Worm (Caenorhabditis elegans) whole organism, young adult: ENCODE results near the gene T04C12.7.

Experiments
- B0035.1 ChIP-seq: sonication (generic microtip); optimal IDR thresholded peaks from 2 replicates; lab custom pipeline; 2016; ENCODE audit warnings: missing genetic modification characterization, mild to moderate bottlenecking, missing compliant biosample characterization, missing genotype, missing genetic modification reagents
- C06A6.2 ChIP-seq: fragments of 200-800 bp; sonication (Bioruptor generic); conservative IDR thresholded peaks from 2 replicates; pipeline ENCODE4 v1.3.6; 2022; ENCODE audit warnings: missing genetic modification characterization, missing compliant biosample characterization
- F33H1.4 ChIP-seq: fragments of 200-800 bp; sonication (Bioruptor generic); IDR thresholded peaks from 2 replicates; pipeline ENCODE4 v1.3.6; 2022; ENCODE audit warnings: missing genetic modification reagents, missing genetic modification characterization, missing compliant biosample characterization
- F37B4.10 ChIP-seq: fragments of 200-800 bp; sonication (Bioruptor generic); IDR thresholded peaks from 2 replicates; pipeline ENCODE4 v1.3.6; 2022; ENCODE audit warnings: missing genetic modification characterization, missing compliant biosample characterization
- F39B2.1 ChIP-seq: fragments of 200-800 bp; sonication (Bioruptor generic); IDR thresholded peaks from 2 replicates; pipeline ENCODE4 v1.3.6; 2022; ENCODE audit warnings: missing genetic modification reagents, missing genetic modification characterization, missing compliant biosample characterization
- Y53G8AR.9 ChIP-seq: fragments of 200-800 bp; sonication (Bioruptor generic); conservative IDR thresholded peaks from 2 replicates; pipeline ENCODE4 v1.3.6; 2022; ENCODE audit warnings: missing genetic modification reagents, missing genetic modification characterization, missing compliant biosample characterization
- ama-1 ChIP-seq, 3 experiments: fragments of 150-350 bp in 1 of 3; sonication (generic microtip) in 2 of 3; optimal IDR thresholded peaks; 2 replicates each; lab custom pipeline; 2014 to 2018; ENCODE audit warnings: missing biosample characterization in 2 of 3, missing genetic modification characterization in 2 of 3, missing genetic modification reagents in 2 of 3
- attf-5 ChIP-seq: fragments of 200-800 bp; sonication (Bioruptor generic); optimal IDR thresholded peaks from 2 replicates; lab custom pipeline; 2018; ENCODE audit warnings: mild to moderate bottlenecking, missing genetic modification characterization, missing compliant biosample characterization
- cebp-1 ChIP-seq, 2 experiments: fragments of 200-800 bp in 1 of 2; sonication (Bioruptor generic) in 1 of 2; sonication (generic microtip) in 1 of 2; IDR thresholded peaks in 1 of 2; optimal IDR thresholded peaks in 1 of 2; 2 replicates each; pipeline versions ENCODE4 v1.3.6 to Lab custom; 2017 to 2022; ENCODE audit warnings: missing compliant biosample characterization in 2 of 2, missing genetic modification characterization in 2 of 2, mild to moderate bottlenecking in 1 of 2, missing genetic modification reagents in 1 of 2, moderate library complexity in 1 of 2
- ceh-27 ChIP-seq: fragments of 200-800 bp; sonication (Bioruptor generic); optimal IDR thresholded peaks from 2 replicates; lab custom pipeline; 2018; ENCODE audit warnings: mild to moderate bottlenecking, missing genetic modification characterization, moderate library complexity, missing compliant biosample characterization
- ceh-79 ChIP-seq: sonication (generic microtip); optimal IDR thresholded peaks from 2 replicates; lab custom pipeline; 2017; ENCODE audit warnings: mild to moderate bottlenecking, missing genetic modification characterization, missing compliant biosample characterization
- die-1 ChIP-seq: sonication (generic microtip); optimal IDR thresholded peaks from 2 replicates; lab custom pipeline; 2016; ENCODE audit warnings: missing genotype, mild to moderate bottlenecking, missing genetic modification characterization, missing compliant biosample characterization
- dpff-1 ChIP-seq: sonication (generic microtip); optimal IDR thresholded peaks from 2 replicates; lab custom pipeline; 2017; ENCODE audit warnings: mild to moderate bottlenecking, missing genetic modification characterization, missing compliant biosample characterization
- dpl-1 ChIP-seq: fragments of 150-350 bp; optimal IDR thresholded peaks from 2 replicates; lab custom pipeline; 2014; ENCODE audit warnings: missing biosample characterization, missing genetic modification reagents, missing genetic modification characterization
- ets-4 ChIP-seq: fragments of 200-800 bp; sonication (Bioruptor generic); optimal IDR thresholded peaks from 2 replicates; lab custom pipeline; 2018; ENCODE audit warnings: mild to moderate bottlenecking, missing genetic modification characterization, missing compliant biosample characterization
- hmg-1.2 ChIP-seq: fragments of 200-800 bp; sonication (Bioruptor generic); IDR thresholded peaks from 2 replicates; pipeline ENCODE4 v1.3.6; 2022; ENCODE audit warnings: missing genetic modification reagents, missing genetic modification characterization, missing compliant biosample characterization
- hrde-1 ChIP-seq: sonication (generic microtip); optimal IDR thresholded peaks from 2 replicates; lab custom pipeline; 2016; ENCODE audit warnings: missing genetic modification characterization, mild to moderate bottlenecking, missing compliant biosample characterization, moderate library complexity, missing genotype, missing genetic modification reagents, borderline replicate concordance
- hsf-1 ChIP-seq: fragments of 200-800 bp; sonication (Bioruptor generic); IDR thresholded peaks from 2 replicates; pipeline ENCODE4 v1.3.6; 2022; ENCODE audit warnings: missing genetic modification reagents, missing genetic modification characterization, missing compliant biosample characterization
- lin-40 ChIP-seq: sonication (generic microtip); optimal IDR thresholded peaks from 2 replicates; lab custom pipeline; 2016; ENCODE audit warnings: missing genetic modification characterization, mild to moderate bottlenecking, missing compliant biosample characterization, missing genotype, missing genetic modification reagents
- lin-54 ChIP-seq: fragments of 200-800 bp; sonication (Bioruptor generic); optimal IDR thresholded peaks from 2 replicates; lab custom pipeline; 2018; ENCODE audit warnings: mild to moderate bottlenecking, missing genetic modification characterization, missing compliant biosample characterization
- lsl-1 ChIP-seq: fragments of 200-800 bp; sonication (Bioruptor generic); optimal IDR thresholded peaks from 2 replicates; lab custom pipeline; 2018; ENCODE audit warnings: mild to moderate bottlenecking, missing genetic modification characterization, moderate library complexity, missing compliant biosample characterization
- madf-3 ChIP-seq: fragments of 200-800 bp; sonication (Bioruptor generic); IDR thresholded peaks from 2 replicates; pipeline ENCODE4 v1.3.6; 2022; ENCODE audit warnings: missing genetic modification reagents, missing genetic modification characterization, missing compliant biosample characterization
- madf-6 ChIP-seq: fragments of 200-800 bp; sonication (Bioruptor generic); IDR thresholded peaks from 2 replicates; pipeline ENCODE4 v1.3.6; 2022; ENCODE audit warnings: missing genetic modification reagents, missing genetic modification characterization, missing compliant biosample characterization
- madf-8 ChIP-seq: fragments of 200-800 bp; sonication (Bioruptor generic); conservative IDR thresholded peaks from 2 replicates; pipeline ENCODE4 v1.3.6; 2022; ENCODE audit warnings: missing genetic modification reagents, missing genetic modification characterization, missing compliant biosample characterization
- mel-28 ChIP-seq: sonication (generic microtip); optimal IDR thresholded peaks from 2 replicates; lab custom pipeline; 2016; ENCODE audit warnings: borderline replicate concordance, mild to moderate bottlenecking, missing genetic modification characterization, missing compliant biosample characterization
- nfyb-1 ChIP-seq: fragments of 200-800 bp; sonication (Bioruptor generic); IDR thresholded peaks from 2 replicates; pipeline ENCODE4 v1.3.6; 2022; ENCODE audit warnings: missing genetic modification reagents, missing genetic modification characterization, missing compliant biosample characterization
- nhr-80 ChIP-seq: sonication (generic microtip); optimal IDR thresholded peaks from 2 replicates; lab custom pipeline; 2016; ENCODE audit warnings: missing genetic modification characterization, missing compliant biosample characterization
- rcor-1 ChIP-seq: fragments of 200-800 bp; sonication (Bioruptor generic); IDR thresholded peaks from 2 replicates; pipeline ENCODE4 v1.3.6; 2022; ENCODE audit warnings: missing genetic modification reagents, missing genetic modification characterization, missing compliant biosample characterization
- sea-2 ChIP-seq: fragments of 200-800 bp; sonication (Bioruptor generic); IDR thresholded peaks from 2 replicates; pipeline ENCODE4 v1.3.6; 2022; ENCODE audit warnings: missing genetic modification characterization, missing compliant biosample characterization
- snpc-1.1 ChIP-seq: sonication (generic microtip); optimal IDR thresholded peaks from 2 replicates; lab custom pipeline; 2017; ENCODE audit warnings: missing genetic modification characterization, mild to moderate bottlenecking, missing compliant biosample characterization, antibody characterized with exemption, moderate library complexity, missing genotype, missing genetic modification reagents; ENCODE audit not compliant: insufficient read depth
- somi-1 ChIP-seq: fragments of 200-800 bp; sonication (Bioruptor generic); optimal IDR thresholded peaks from 2 replicates; lab custom pipeline; 2018; ENCODE audit warnings: mild to moderate bottlenecking, missing genetic modification characterization, missing compliant biosample characterization
- tbp1 ChIP-seq: fragments of 200-800 bp; sonication (Bioruptor generic); optimal IDR thresholded peaks from 2 replicates; lab custom pipeline; 2018; ENCODE audit warnings: mild to moderate bottlenecking, missing genetic modification characterization, missing compliant biosample characterization
- ztf-18 ChIP-seq: sonication (generic microtip); optimal IDR thresholded peaks from 2 replicates; lab custom pipeline; 2016; ENCODE audit warnings: missing genotype, mild to moderate bottlenecking, missing genetic modification characterization, missing compliant biosample characterization
- ztf-26 ChIP-seq: sonication (generic microtip); optimal IDR thresholded peaks from 2 replicates; lab custom pipeline; 2017; ENCODE audit warnings: missing genetic modification characterization, missing compliant biosample characterization

Gene T04C12.7

ce11 chrV:11082964-11083363 lies 29.0 kb downstream of the T04C12.7 start:
- TF ChIP-seq lsl-1 (GFP tag; lab: Kevin White, UChicago) (peak; percentile 77), F33H1.4 (GFP tag; lab: Robert Waterston, UW) (peak; percentile 57; the same call in 1 of the 2 replicates), ztf-18 (tag; lab: Kevin White, UChicago) (no peak), madf-6 (peak; percentile 34; the same call in 1 of the 2 replicates)

- TF ChIP-seq dpff-1 (tag; lab: Kevin White, UChicago) (no peak), F37B4.10 (no peak), hmg-1.2 (peak; percentile 45; the same call in 1 of the 2 replicates), ceh-79 (tag; lab: Kevin White, UChicago) (no peak), madf-3 (GFP tag; lab: Robert Waterston, UW) (no peak), somi-1 (GFP tag; lab: Kevin White, UChicago) (no peak)
Measured at ce11 chrV:11083691-11084090, 29.8 kb downstream of the T04C12.7 start.

ce11 chrV:11087119-11087518 lies 33.2 kb downstream of the T04C12.7 start:
- TF ChIP-seq lin-40 (tag; lab: Kevin White, UChicago) = peak; percentile 40
- peak; percentile 6 for TF ChIP-seq nhr-80 (tag; lab: Kevin White, UChicago)
- no peak for TF ChIP-seq die-1 (tag; lab: Kevin White, UChicago)

- TF ChIP-seq die-1 (tag; lab: Kevin White, UChicago) (peak; percentile 13), ama-1 (optimal IDR thresholded peaks at IDR 0.05; lab: Kevin White, UChicago) (no peak), ama-1 (GFP tag; optimal IDR thresholded peaks at IDR 0.05; lab: Kevin White, UChicago) (no peak)
Measured at ce11 chrV:11087519-11087998, 33.6 kb downstream of the T04C12.7 start, which contains the start of gene Y42A5A.1. TSS of gene Y42A5A.1 (plus strand) at chrV:11087948.

ce11 chrV:11093163-11094091 lies 39.5 kb downstream of the T04C12.7 start, which contains the start of gene lact-8:
TSS of gene lact-8 (minus strand) at chrV:11093607.
- TF ChIP-seq Y53G8AR.9 (GFP tag; lab: Robert Waterston, UW) (no peak), lin-54 (no peak), snpc-1.1 (tag; lab: Kevin White, UChicago) (no peak), dpl-1 (no peak), dpff-1 (tag; lab: Kevin White, UChicago) (no peak), B0035.1 (tag; lab: Kevin White, UChicago) (no peak), ama-1 (optimal IDR thresholded peaks at IDR 0.05; lab: Kevin White, UChicago) (no peak), ama-1 (GFP tag; optimal IDR thresholded peaks at IDR 0.05; lab: Kevin White, UChicago) (no peak), madf-8 (GFP tag; lab: Robert Waterston, UW) (no peak), attf-5 (GFP tag; lab: Kevin White, UChicago) (no peak)

- TF ChIP-seq sea-2 (GFP tag; lab: Robert Waterston, UW) (no peak), lin-40 (tag; lab: Kevin White, UChicago) (peak; percentile 51), ztf-26 (peak; percentile 78), hrde-1 (tag; lab: Kevin White, UChicago) (no peak), somi-1 (GFP tag; lab: Kevin White, UChicago) (peak; percentile 43)
- TF ChIP-seq, all 124 proteins: peak for 3
Measured at ce11 chrV:11094698-11095097, 40.8 kb downstream of the T04C12.7 start.

ce11 chrV:11095873-11096272 lies 41.9 kb downstream of the T04C12.7 start, which contains the start of gene Y42A5A.3:
TSS of gene Y42A5A.3 (minus strand) at chrV:11095973.
- TF ChIP-seq F37B4.10 (no peak), cebp-1 (GFP tag; IDR thresholded peaks at IDR 0.05; lab: Robert Waterston, UW) (no peak), cebp-1 (tag; optimal IDR thresholded peaks at IDR 0.05; lab: Kevin White, UChicago) (no peak), F39B2.1 (no peak), ets-4 (GFP tag; lab: Kevin White, UChicago) (no peak), rcor-1 (GFP tag; lab: Robert Waterston, UW) (no peak), ceh-27 (GFP tag; lab: Kevin White, UChicago) (no peak), lin-40 (tag; lab: Kevin White, UChicago) (no peak), hsf-1 (GFP tag; lab: Robert Waterston, UW) (no peak), mel-28 (tag; lab: Kevin White, UChicago) (no peak), nfyb-1 (GFP tag; lab: Robert Waterston, UW) (no peak), tbp1 (GFP tag; lab: Kevin White, UChicago) (no peak), C06A6.2 (GFP tag; lab: Robert Waterston, UW) (no peak)
